Worm (Caenorhabditis elegans) whole organism, L4/young adult: ENCODE results near the gene srx-137.

Source experiments
- W03F9.2 ChIP-seq: fragments of 150-350 bp; optimal IDR thresholded peaks from 2 replicates; lab custom pipeline; 2014; ENCODE audit warnings: missing biosample characterization, missing genetic modification characterization
- dao-5 ChIP-seq: sonication (generic microtip); optimal IDR thresholded peaks from 2 replicates; lab custom pipeline; 2016; ENCODE audit warnings: missing genotype, missing genetic modification characterization, moderate library complexity, missing compliant biosample characterization
- him-1 ChIP-seq: sonication (generic microtip); optimal IDR thresholded peaks from 2 replicates; lab custom pipeline; 2016; ENCODE audit warnings: missing genotype, missing genetic modification reagents, missing genetic modification characterization, missing compliant biosample characterization

DNA sequence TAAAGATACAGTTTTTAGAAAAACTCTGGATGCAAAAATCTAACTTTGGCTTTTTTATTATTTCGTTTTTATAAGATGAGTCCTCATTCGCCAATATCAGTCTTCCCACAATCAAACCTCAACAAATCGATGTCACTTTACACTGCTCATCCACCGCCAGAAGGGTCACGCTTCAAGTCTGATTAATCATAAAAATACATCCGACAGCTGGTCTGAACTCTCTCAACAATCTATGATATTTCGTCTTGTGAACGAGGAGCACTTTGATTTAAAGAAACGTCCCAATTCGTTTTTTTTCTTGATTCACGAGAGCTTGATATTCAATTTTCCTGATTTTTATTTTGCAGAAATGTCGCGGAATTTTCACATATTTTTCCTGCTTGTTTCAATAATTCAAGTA lies 34.7 kb upstream of the srx-137 start, which contains the start of gene nrf-5:
- no peak for TF ChIP-seq W03F9.2 (tag; lab: Kevin White, UChicago)
- no peak for TF ChIP-seq him-1 (tag; lab: Kevin White, UChicago)
- TF ChIP-seq dao-5 (tag; lab: Kevin White, UChicago) = no peak
